Worm (Caenorhabditis elegans): ENCODE results near the gene bre-5.

The bre-5 gene

DNA sequence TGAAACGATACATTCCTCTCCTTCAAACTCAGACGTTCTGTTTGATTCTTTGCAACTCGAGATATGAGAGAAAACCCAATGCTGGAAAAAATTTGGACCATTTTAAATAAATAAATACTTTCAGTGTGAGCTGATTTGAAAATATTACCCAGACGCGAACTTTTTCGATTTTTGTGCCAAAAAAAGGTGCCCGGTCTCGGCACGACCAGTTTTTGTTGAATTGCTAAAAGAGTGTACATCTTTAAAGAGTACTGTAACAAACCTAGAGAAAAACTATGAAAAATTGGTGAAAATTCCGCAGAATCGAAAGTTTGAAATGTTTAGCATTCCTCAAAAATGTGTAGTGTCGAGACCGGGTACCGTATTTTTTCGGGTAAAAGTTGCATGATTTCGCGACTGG is 10.2 kb upstream of the bre-5 start, which contains the start of gene K08E4.8:
Gene K08E4.8, minus strand, starts transcription at position 101 of the 400 bp plus-strand sequence.
- TF ChIP-seq nhr-237 (tag; optimal IDR thresholded peaks at IDR 0.05) (no peak), ceh-43 (GFP tag; optimal IDR thresholded peaks at IDR 0.05) (no peak), flh-1 (GFP tag; optimal IDR thresholded peaks at IDR 0.05) (no peak), mab-5 (tag; optimal IDR thresholded peaks at IDR 0.05) (no peak), pha-4 (tag; optimal IDR thresholded peaks at IDR 0.05) (no peak), unc-62 (GFP tag; optimal IDR thresholded peaks at IDR 0.05) (no peak), blmp-1 (tag; optimal IDR thresholded peaks at IDR 0.05) (no peak), nhr-28 (tag; optimal IDR thresholded peaks at IDR 0.05) (no peak)

DNA sequence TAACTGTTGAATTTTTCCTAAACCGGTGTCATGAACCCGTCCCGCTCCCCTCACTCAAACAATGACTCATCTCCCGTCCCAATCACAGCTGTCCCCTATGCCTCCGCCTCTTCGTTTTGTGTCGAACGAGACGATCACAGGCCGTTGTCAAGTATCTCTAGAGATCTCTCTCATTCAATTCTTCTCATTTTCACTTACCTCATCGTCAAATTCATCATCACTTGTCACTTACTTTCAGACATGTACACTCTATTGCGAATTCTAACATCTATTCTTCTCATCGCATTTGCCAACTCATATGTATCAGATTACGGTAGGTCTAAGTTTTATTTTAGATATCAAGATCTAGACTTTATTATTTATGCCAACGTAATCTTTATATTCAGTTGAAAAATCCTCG is 6.5 kb upstream of the bre-5 start, which contains the start of gene K08E4.3:
Gene K08E4.3, plus strand, starts transcription at position 235 of the 400 bp plus-strand sequence.
- TF ChIP-seq zip-8 (tag; optimal IDR thresholded peaks at IDR 0.05) (no peak), hlh-1 (tag; optimal IDR thresholded peaks at IDR 0.05) (peak; percentile 30), lin-32 (GFP tag; optimal IDR thresholded peaks at IDR 0.05) (no peak), unc-62 (GFP tag; optimal IDR thresholded peaks at IDR 0.05) (peak; percentile 77), unc-120 (tag; optimal IDR thresholded peaks at IDR 0.05; ENCODE audit: poor library complexity, severe bottlenecking) (peak; percentile 18)

DNA sequence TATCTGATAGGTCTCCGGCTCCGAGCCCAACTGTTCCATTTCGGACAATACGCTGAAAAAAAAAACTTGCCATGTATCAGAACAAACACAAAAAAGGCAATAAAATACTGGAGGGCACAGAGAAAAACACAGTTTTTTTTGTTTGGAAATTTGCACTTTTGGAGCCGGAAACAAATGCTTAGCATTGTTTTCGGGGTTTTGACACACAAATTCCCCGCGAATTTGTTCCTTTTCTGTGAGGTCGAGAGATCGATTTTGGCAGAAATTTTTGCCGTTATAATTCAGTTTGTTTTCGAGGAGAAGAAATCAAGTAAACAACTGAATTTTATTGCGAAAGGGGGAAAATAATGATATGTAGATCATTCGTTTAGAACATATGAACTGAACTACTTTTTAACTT is 5.6 kb upstream of the bre-5 start, which contains the start of gene K08E4.2:
Gene K08E4.2, minus strand, starts transcription at position 54 of the 400 bp plus-strand sequence.
- TF ChIP-seq ceh-39 (tag; optimal IDR thresholded peaks at IDR 0.05), result no peak
- TF ChIP-seq lsy-2 (tag; optimal IDR thresholded peaks at IDR 0.05), result no peak
- no peak for TF ChIP-seq drap-1 (GFP tag; optimal IDR thresholded peaks at IDR 0.05)
- no peak for TF ChIP-seq blmp-1 (tag; optimal IDR thresholded peaks at IDR 0.05)
- no peak for TF ChIP-seq unc-39 (tag; optimal IDR thresholded peaks at IDR 0.05)
- TF ChIP-seq mep-1 (tag; optimal IDR thresholded peaks at IDR 0.05), result no peak
- no peak for TF ChIP-seq sptf-1 (tag; optimal IDR thresholded peaks at IDR 0.05)
- no peak for TF ChIP-seq lin-13 (tag; optimal IDR thresholded peaks at IDR 0.05)
- TF ChIP-seq mab-5 (tag; optimal IDR thresholded peaks at IDR 0.05), result no peak
- TF ChIP-seq nhr-237 (tag; optimal IDR thresholded peaks at IDR 0.05), result no peak
- TF ChIP-seq nhr-12 (tag; optimal IDR thresholded peaks at IDR 0.05), result no peak
- no peak for TF ChIP-seq tbx-8 (GFP tag; optimal IDR thresholded peaks at IDR 0.05)

DNA sequence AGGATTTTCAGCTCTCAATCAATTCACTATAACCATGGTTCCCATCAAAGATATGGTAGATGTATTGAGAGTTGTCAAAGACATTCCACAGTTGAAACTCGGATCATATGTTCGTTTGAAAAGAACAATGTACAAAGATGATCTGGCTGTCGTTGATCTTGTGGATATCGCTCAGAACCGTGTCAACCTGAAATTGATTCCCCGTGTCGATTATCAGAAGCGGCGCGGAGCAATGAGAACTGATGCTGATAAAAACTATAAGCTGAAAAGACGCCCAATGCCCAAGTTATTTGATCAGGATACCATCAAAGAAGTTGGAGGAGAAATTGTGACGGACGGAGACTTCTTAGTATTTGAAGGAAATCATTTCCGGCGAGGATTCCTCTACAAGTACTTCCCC is 1.4 kb upstream of the bre-5 start:
- no peak for TF ChIP-seq ceh-43 (GFP tag; optimal IDR thresholded peaks at IDR 0.05)
- no peak for TF ChIP-seq lsy-2 (tag; optimal IDR thresholded peaks at IDR 0.05)
- no peak for TF ChIP-seq nhr-237 (tag; optimal IDR thresholded peaks at IDR 0.05)
- no peak for TF ChIP-seq lin-13 (tag; optimal IDR thresholded peaks at IDR 0.05)
- TF ChIP-seq nhr-76 (tag; optimal IDR thresholded peaks at IDR 0.05), result no peak
- no peak for TF ChIP-seq mab-5 (tag; optimal IDR thresholded peaks at IDR 0.05)

DNA sequence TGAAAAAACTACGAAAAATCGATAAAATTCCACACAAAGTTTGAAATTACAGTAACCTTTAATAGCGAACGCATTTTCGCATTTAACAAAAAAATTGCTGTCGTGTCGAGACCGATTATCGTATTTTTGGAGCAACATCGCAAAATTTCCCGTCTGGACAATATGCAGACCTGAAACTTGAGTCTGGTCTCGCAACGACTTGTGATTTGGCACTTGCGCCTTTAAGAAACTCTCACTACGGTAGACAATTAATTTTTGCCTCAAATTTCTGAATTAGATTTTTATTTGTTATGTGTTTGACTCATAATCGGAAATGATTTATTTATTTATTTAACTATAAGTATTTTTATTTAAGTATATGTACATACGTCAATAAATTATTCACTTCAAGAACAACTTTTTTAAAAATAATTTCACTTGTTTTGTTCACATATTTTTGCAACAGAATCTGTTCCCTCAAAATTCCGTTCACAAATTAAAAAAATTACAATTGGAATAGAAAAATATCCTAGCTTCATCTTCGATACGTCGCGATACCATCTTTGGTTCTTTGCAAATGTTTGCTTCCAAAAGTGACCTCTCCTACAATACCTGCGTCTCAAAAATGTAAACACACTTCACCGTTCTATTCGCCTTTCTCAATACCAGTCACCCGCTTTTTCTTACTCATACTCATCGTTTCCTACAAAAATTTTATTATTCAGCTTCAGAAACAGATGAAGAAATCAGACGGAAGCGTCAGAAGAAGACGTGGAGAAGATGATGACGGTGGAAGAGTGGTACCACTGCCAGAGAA is 3.3 kb downstream of the bre-5 start, which contains the start of gene T12G3.4:
Gene T12G3.4, plus strand, starts transcription at position 705 of the 796 bp plus-strand sequence.
- TF ChIP-seq pha-4 (tag; optimal IDR thresholded peaks at IDR 0.05) (peak; percentile 57), mls-2 (tag; optimal IDR thresholded peaks at IDR 0.05) (no peak)

DNA sequence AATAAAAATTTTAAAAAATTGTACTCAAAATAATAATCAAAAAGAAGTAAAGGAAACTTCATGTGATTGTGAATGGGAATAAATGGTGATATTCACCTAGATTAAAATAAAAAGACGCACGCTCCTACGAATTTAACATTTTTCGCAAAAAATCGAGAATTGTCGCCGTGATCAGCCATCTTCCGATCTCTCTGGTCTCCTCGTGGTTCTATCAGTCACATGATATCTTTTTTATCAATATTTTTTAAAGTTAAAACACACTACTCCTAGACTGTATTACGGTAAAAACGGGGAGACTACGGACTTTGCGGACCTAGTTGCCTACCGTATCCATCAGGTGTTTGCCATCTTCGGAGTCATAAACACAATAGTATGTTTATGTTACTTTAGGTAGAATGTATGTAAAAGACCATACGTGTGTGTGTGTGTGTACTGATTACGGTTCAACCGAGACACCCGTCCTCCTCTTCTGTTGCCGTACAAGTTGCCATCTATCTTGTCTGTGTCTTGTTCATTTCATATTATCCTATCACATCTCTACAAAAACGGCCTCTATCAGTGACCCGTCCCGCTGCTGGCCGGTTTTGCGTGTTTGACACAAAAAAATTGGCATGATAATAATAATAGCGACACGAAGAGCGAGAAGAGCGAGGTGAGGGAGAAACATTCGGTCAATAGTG is 4.4 kb downstream of the bre-5 start, which contains the start of gene T12G3.2:
Gene T12G3.2, minus strand, starts transcription at position 444 of the 680 bp plus-strand sequence.
- TF ChIP-seq elt-3 (tag; optimal IDR thresholded peaks at IDR 0.05) (peak; percentile 19), hlh-1 (tag; optimal IDR thresholded peaks at IDR 0.05) (no peak)

Data from whole organism, mixed stage, embryonic.